Worm (Caenorhabditis elegans) whole organism, L4 larva: ENCODE measurements around the gene npr-37.
A peak's percentile ranks its signal among the peaks of the same experiment; 100 is the strongest.

Experiments
- F10B5.3 ChIP-seq: sonication (generic microtip); optimal IDR thresholded peaks from 2 replicates; lab custom pipeline; 2016; ENCODE audit warnings: mild to moderate bottlenecking, missing genetic modification characterization, missing compliant biosample characterization
- F37D6.2 ChIP-seq: sonication (generic microtip); optimal IDR thresholded peaks from 2 replicates; lab custom pipeline; 2016; ENCODE audit warnings: mild to moderate bottlenecking, missing genetic modification characterization, missing compliant biosample characterization
- F44E2.7 ChIP-seq: fragments of 200-800 bp; sonication (Bioruptor generic); IDR thresholded peaks from 2 replicates; pipeline ENCODE4 v2.1.2; 2022; ENCODE audit warnings: missing genetic modification characterization, missing compliant biosample characterization
- F49E8.2 ChIP-seq: sonication (generic microtip); optimal IDR thresholded peaks from 2 replicates; lab custom pipeline; 2016; ENCODE audit warnings: missing compliant biosample characterization, mild to moderate bottlenecking, missing genetic modification characterization, borderline replicate concordance
- Y5F2A.4 ChIP-seq: fragments of 200-800 bp; sonication (Bioruptor generic); optimal IDR thresholded peaks from 2 replicates; lab custom pipeline; 2018; ENCODE audit warnings: mild to moderate bottlenecking, missing genetic modification characterization, missing compliant biosample characterization
- ZK546.5 ChIP-seq, 2 experiments: sonication (generic microtip); optimal IDR thresholded peaks; 2 replicates each; lab custom pipeline; 2017; ENCODE audit warnings: missing biosample characterization in 2 of 2, missing genetic modification characterization in 2 of 2
- aha-1 ChIP-seq: fragments of 150-350 bp; peaks from one replicate; lab custom pipeline; 2014; ENCODE audit warnings: missing biosample characterization, missing genetic modification characterization
- aly-2 ChIP-seq: sonication (generic microtip); optimal IDR thresholded peaks from 2 replicates; lab custom pipeline; 2018; ENCODE audit warnings: missing biosample characterization, missing genetic modification characterization
- ama-1 ChIP-seq: fragments of 150-350 bp; optimal IDR thresholded peaks from 2 replicates; lab custom pipeline; 2014; ENCODE audit warnings: inconsistent platforms, mixed read lengths
- attf-4 ChIP-seq: sonication (generic microtip); optimal IDR thresholded peaks from 3 replicates; lab custom pipeline; 2017; ENCODE audit warnings: missing biosample characterization, missing genetic modification characterization
- ceh-32 ChIP-seq: sonication (generic microtip); optimal IDR thresholded peaks from 2 replicates; lab custom pipeline; 2016; ENCODE audit warnings: mild to moderate bottlenecking, missing genetic modification characterization, missing compliant biosample characterization; ENCODE audit not compliant: poor library complexity
- ceh-62 ChIP-seq: sonication (generic microtip); optimal IDR thresholded peaks from 2 replicates; lab custom pipeline; 2017; ENCODE audit warnings: missing biosample characterization, missing genetic modification characterization
- dpl-1 ChIP-seq: fragments of 150-350 bp; optimal IDR thresholded peaks from 2 replicates; lab custom pipeline; 2014; ENCODE audit warnings: missing biosample characterization, missing genetic modification reagents, missing genetic modification characterization
- egl-43 ChIP-seq: fragments of 200-800 bp; sonication (Bioruptor generic); IDR thresholded peaks from 2 replicates; pipeline ENCODE4 v1.3.6; 2022; ENCODE audit warnings: missing genetic modification reagents, missing genetic modification characterization, missing compliant biosample characterization
- hif-1 ChIP-seq, 2 experiments: sonication (generic microtip); optimal IDR thresholded peaks; 2 replicates each; lab custom pipeline; 2016 to 2017; ENCODE audit warnings: missing compliant biosample characterization in 2 of 2, missing genetic modification characterization in 2 of 2, missing genetic modification reagents in 2 of 2, missing genotype in 2 of 2, mild to moderate bottlenecking in 1 of 2
- jun-1 ChIP-seq: fragments of 150-350 bp; optimal IDR thresholded peaks from 2 replicates; lab custom pipeline; 2014; ENCODE audit warnings: missing biosample characterization, missing genetic modification reagents, missing genetic modification characterization
- lim-7 ChIP-seq: fragments of 200-800 bp; sonication (Bioruptor generic); IDR thresholded peaks from 2 replicates; pipeline ENCODE4 v1.3.6; 2022; ENCODE audit warnings: missing genetic modification characterization, missing compliant biosample characterization
- lin-13 ChIP-seq: fragments of 150-350 bp; optimal IDR thresholded peaks from 2 replicates; lab custom pipeline; 2014; ENCODE audit warnings: missing biosample characterization, missing genetic modification reagents, missing genetic modification characterization
- lin-29 ChIP-seq: fragments of 200-800 bp; sonication (Bioruptor generic); IDR thresholded peaks from 2 replicates; pipeline ENCODE4 v1.3.6; 2022; ENCODE audit warnings: missing genetic modification reagents, missing genetic modification characterization, missing compliant biosample characterization
- lin-38 ChIP-seq: fragments of 200-800 bp; sonication (Bioruptor generic); IDR thresholded peaks from 2 replicates; pipeline ENCODE4 v1.3.6; 2022; ENCODE audit warnings: missing genetic modification reagents, missing genetic modification characterization, missing compliant biosample characterization
- lin-39 ChIP-seq: fragments of 150-350 bp; optimal IDR thresholded peaks from 2 replicates; lab custom pipeline; 2014; ENCODE audit warnings: missing biosample characterization, missing genetic modification reagents, missing genetic modification characterization
- madf-9 ChIP-seq: fragments of 200-800 bp; sonication (Bioruptor generic); conservative IDR thresholded peaks from 2 replicates; pipeline ENCODE4 v1.3.6; 2022; ENCODE audit warnings: missing genetic modification reagents, missing genetic modification characterization, missing compliant biosample characterization
- mep-1 ChIP-seq: fragments of 150-350 bp; sonication (generic microtip); optimal IDR thresholded peaks from 3 replicates; lab custom pipeline; 2014; ENCODE audit warnings: missing biosample characterization, missing genetic modification characterization
- mxl-2 ChIP-seq: fragments of 200-800 bp; sonication (Bioruptor generic); conservative IDR thresholded peaks from 2 replicates; pipeline ENCODE4 v1.3.6; 2022; ENCODE audit warnings: missing genetic modification reagents, missing genetic modification characterization, missing compliant biosample characterization
- nhr-10 ChIP-seq: fragments of 150-350 bp; optimal IDR thresholded peaks from 2 replicates; lab custom pipeline; 2014; ENCODE audit warnings: missing biosample characterization, missing genetic modification characterization
- nhr-11 ChIP-seq: fragments of 150-350 bp; optimal IDR thresholded peaks from 2 replicates; lab custom pipeline; 2014; ENCODE audit warnings: missing biosample characterization, missing genetic modification characterization
- nhr-111 ChIP-seq: fragments of 200-800 bp; sonication (Bioruptor generic); optimal IDR thresholded peaks from 2 replicates; lab custom pipeline; 2018; ENCODE audit warnings: mild to moderate bottlenecking, missing genetic modification characterization, missing compliant biosample characterization
- nhr-28 ChIP-seq: fragments of 150-350 bp; optimal IDR thresholded peaks from 2 replicates; lab custom pipeline; 2014; ENCODE audit warnings: missing biosample characterization, missing genetic modification characterization
- nhr-42 ChIP-seq: fragments of 200-800 bp; sonication (Bioruptor generic); IDR thresholded peaks from 2 replicates; pipeline ENCODE4 v1.3.6; 2022; ENCODE audit warnings: missing genetic modification characterization, missing compliant biosample characterization
- nhr-6 ChIP-seq: fragments of 150-350 bp; optimal IDR thresholded peaks from 2 replicates; lab custom pipeline; 2014; ENCODE audit warnings: missing biosample characterization, missing genetic modification characterization
- nhr-76 ChIP-seq: fragments of 150-350 bp; optimal IDR thresholded peaks from 2 replicates; lab custom pipeline; 2014; ENCODE audit warnings: missing biosample characterization, missing genetic modification characterization
- nhr-77 ChIP-seq: fragments of 150-350 bp; optimal IDR thresholded peaks from 2 replicates; lab custom pipeline; 2014; ENCODE audit warnings: missing biosample characterization, missing genetic modification characterization
- rbr-2 ChIP-seq: sonication (generic microtip); optimal IDR thresholded peaks from 2 replicates; lab custom pipeline; 2016; ENCODE audit warnings: missing genotype, missing genetic modification characterization, missing compliant biosample characterization
- sdz-12 ChIP-seq: fragments of 200-800 bp; sonication (Bioruptor generic); optimal IDR thresholded peaks from 2 replicates; lab custom pipeline; 2018; ENCODE audit warnings: mild to moderate bottlenecking, missing genetic modification characterization, missing compliant biosample characterization
- set-16 ChIP-seq: fragments of 200-800 bp; sonication (Bioruptor generic); IDR thresholded peaks from 2 replicates; pipeline ENCODE4 v1.3.6; 2022; ENCODE audit warnings: missing genetic modification reagents, missing genetic modification characterization, missing compliant biosample characterization
- snpc-1.2 ChIP-seq: fragments of 200-800 bp; sonication (Bioruptor generic); IDR thresholded peaks from 2 replicates; pipeline ENCODE4 v1.3.6; 2022; ENCODE audit warnings: missing genetic modification reagents, missing genetic modification characterization, missing compliant biosample characterization
- snpc-4 ChIP-seq: fragments of 150-350 bp; optimal IDR thresholded peaks from 2 replicates; lab custom pipeline; 2014; ENCODE audit warnings: missing biosample characterization, missing genetic modification characterization
- unc-39 ChIP-seq: sonication (generic microtip); optimal IDR thresholded peaks from 2 replicates; lab custom pipeline; 2017; ENCODE audit warnings: missing biosample characterization, missing genetic modification characterization
- unc-62 ChIP-seq, 3 experiments: fragments of 150-350 bp in 1 of 3; sonication (generic microtip); optimal IDR thresholded peaks in 2 of 3; peaks in 1 of 3; 1 replicate in 1 of 3; 2 replicates in 2 of 3; lab custom pipeline; 2014 to 2017; ENCODE audit warnings: missing biosample characterization in 3 of 3, missing genetic modification characterization in 3 of 3, missing genetic modification reagents in 3 of 3, missing genotype in 1 of 3
- zfp-2 ChIP-seq: sonication (generic microtip); optimal IDR thresholded peaks from 2 replicates; lab custom pipeline; 2016; ENCODE audit warnings: mild to moderate bottlenecking, missing genetic modification characterization, missing compliant biosample characterization
- ztf-7 ChIP-seq: fragments of 150-350 bp; optimal IDR thresholded peaks from 2 replicates; lab custom pipeline; 2014; ENCODE audit warnings: missing biosample characterization, missing genetic modification characterization

npr-37 gene

ce11 chrIV:504495-504894 is 23.5 kb upstream of the npr-37 start:
- TF ChIP-seq rbr-2 (tag; lab: Kevin White, UChicago) (no peak), nhr-28 (tag; lab: Kevin White, UChicago) (peak; percentile 92), unc-62 (GFP tag; optimal IDR thresholded peaks at IDR 0.05 in 1 of 2; lab: Kevin White, UChicago) (peak in 1 of 2 experiments; percentile 3), unc-62 (tag; optimal IDR thresholded peaks at IDR 0.05; lab: Kevin White, UChicago) (no peak)

- TF ChIP-seq madf-9 (no peak), nhr-11 (no peak), nhr-77 (no peak), lin-29 (GFP tag; lab: Robert Waterston, UW) (no peak), jun-1 (tag; lab: Kevin White, UChicago) (no peak), nhr-76 (tag; lab: Kevin White, UChicago) (no peak), attf-4 (tag; lab: Kevin White, UChicago) (no peak), zfp-2 (no peak), unc-39 (tag; lab: Kevin White, UChicago) (no peak), aha-1 (no peak), lim-7 (no peak), nhr-28 (tag; lab: Kevin White, UChicago) (no peak), snpc-4 (tag; lab: Kevin White, UChicago) (no peak), ztf-7 (tag; lab: Kevin White, UChicago) (no peak), nhr-10 (tag; lab: Kevin White, UChicago) (no peak), aly-2 (tag; lab: Kevin White, UChicago) (no peak), mep-1 (tag; lab: Kevin White, UChicago) (no peak), F44E2.7 (GFP tag; lab: Robert Waterston, UW) (no peak)
Measured at ce11 chrIV:497155-497554, 16.2 kb upstream of the npr-37 start.

- no peak for TF ChIP-seq dpl-1
- no peak for TF ChIP-seq ceh-32
- no peak for TF ChIP-seq mep-1 (tag; lab: Kevin White, UChicago)
- no peak for TF ChIP-seq sdz-12 (GFP tag; lab: Kevin White, UChicago)
- TF ChIP-seq nhr-76 (tag; lab: Kevin White, UChicago): no peak
- no peak for TF ChIP-seq mxl-2
- no peak for TF ChIP-seq F37D6.2 (tag; lab: Kevin White, UChicago)
- no peak for TF ChIP-seq lim-7
- TF ChIP-seq egl-43 (GFP tag; lab: Robert Waterston, UW): no peak
- no peak for TF ChIP-seq snpc-1.2 (GFP tag; lab: Robert Waterston, UW)
- TF ChIP-seq nhr-42 (GFP tag; lab: Robert Waterston, UW): no peak
- no peak for TF ChIP-seq ama-1
- TF ChIP-seq ZK546.5 (tag; optimal IDR thresholded peaks at IDR 0.05; lab: Kevin White, UChicago): no peak
- no peak for TF ChIP-seq F49E8.2 (tag; lab: Kevin White, UChicago)
- no peak for TF ChIP-seq nhr-6 (tag; lab: Kevin White, UChicago)
- TF ChIP-seq madf-9: no peak
- no peak for TF ChIP-seq F10B5.3
- TF ChIP-seq lin-39 (tag; lab: Kevin White, UChicago): no peak
- TF ChIP-seq lin-13 (GFP tag; lab: Kevin White, UChicago): no peak
Measured at ce11 chrIV:484768-485167, 3.8 kb upstream of the npr-37 start.

ce11 chrIV:484004-484403 is 3.0 kb upstream of the npr-37 start:
- TF ChIP-seq snpc-4 (tag; lab: Kevin White, UChicago) (no peak), nhr-111 (no peak), Y5F2A.4 (GFP tag; lab: Kevin White, UChicago) (no peak), ceh-62 (tag; lab: Kevin White, UChicago) (no peak), lin-38 (GFP tag; lab: Robert Waterston, UW) (no peak), hif-1 (tag; optimal IDR thresholded peaks at IDR 0.05; lab: Kevin White, UChicago) (peak in 1 of 2 experiments; percentile 89), aha-1 (peak; percentile 70), set-16 (GFP tag; lab: Robert Waterston, UW) (no peak), aly-2 (tag; lab: Kevin White, UChicago) (no peak)
- TF ChIP-seq, all 104 proteins: peak for 2
